Worm (Caenorhabditis elegans) whole organism, mixed stage, embryonic: ENCODE data around the gene col-89.

Source experiments
- nhr-237 ChIP-seq: fragments of 150-350 bp; optimal IDR thresholded peaks from 2 replicates; lab custom pipeline; 2014; ENCODE audit warnings: missing biosample characterization, missing genetic modification characterization
- sptf-1 ChIP-seq: sonication (generic microtip); optimal IDR thresholded peaks from 2 replicates; lab custom pipeline; 2017; ENCODE audit warnings: mild to moderate bottlenecking, missing genetic modification characterization, moderate library complexity, missing compliant biosample characterization

DNA sequence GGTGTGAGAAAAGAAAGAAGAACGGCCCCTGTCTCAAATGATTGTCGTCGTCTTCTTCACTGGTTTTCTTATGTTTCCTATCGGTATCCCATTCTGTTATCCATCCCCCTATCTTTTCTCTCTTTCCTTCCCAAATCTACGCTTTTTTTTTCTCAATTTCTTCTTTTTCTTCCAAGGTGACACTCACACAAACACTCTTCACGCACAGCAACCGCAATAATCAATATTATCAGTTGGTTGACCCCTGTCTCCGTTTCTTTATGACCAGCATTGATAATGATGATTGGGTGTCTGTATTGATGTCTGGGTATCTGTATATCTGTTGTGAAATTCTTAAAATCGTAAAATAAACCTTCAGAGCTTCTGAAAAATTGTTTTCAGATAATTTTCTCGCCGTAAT lies 7.1 kb upstream of the col-89 start:
- no peak for TF ChIP-seq sptf-1 (tag; lab: Kevin White, UChicago)
- no peak for TF ChIP-seq nhr-237 (tag; lab: Kevin White, UChicago)
